Worm (Caenorhabditis elegans) whole organism, L3 larva: ENCODE results near the gene rsa-2.

Experiments used
- R02D3.7 ChIP-seq: fragments of 150-350 bp; optimal IDR thresholded peaks from 2 replicates; lab custom pipeline; 2014; ENCODE audit warnings: missing biosample characterization, missing genetic modification characterization
- ZK546.5 ChIP-seq: sonication (generic microtip); optimal IDR thresholded peaks from 2 replicates; lab custom pipeline; 2017; ENCODE audit warnings: missing biosample characterization, missing genetic modification characterization
- aly-2 ChIP-seq: fragments of 150-350 bp; optimal IDR thresholded peaks from 2 replicates; lab custom pipeline; 2014; ENCODE audit warnings: missing biosample characterization, missing genetic modification characterization
- ama-1 ChIP-seq: fragments of 150-350 bp; optimal IDR thresholded peaks from 2 replicates; lab custom pipeline; 2018
- ceh-16 ChIP-seq: sonication (generic microtip); optimal IDR thresholded peaks from 2 replicates; lab custom pipeline; 2017; ENCODE audit warnings: missing biosample characterization, missing genetic modification characterization
- ceh-28 ChIP-seq: fragments of 150-350 bp; optimal IDR thresholded peaks from 2 replicates; lab custom pipeline; 2014; ENCODE audit warnings: missing biosample characterization, missing genetic modification reagents, missing genetic modification characterization
- ceh-82 ChIP-seq: fragments of 150-350 bp; optimal IDR thresholded peaks from 2 replicates; lab custom pipeline; 2014; ENCODE audit warnings: missing biosample characterization, missing genetic modification characterization
- ceh-9 ChIP-seq: sonication (generic microtip); optimal IDR thresholded peaks from 2 replicates; lab custom pipeline; 2018; ENCODE audit warnings: missing biosample characterization, missing genetic modification characterization
- daf-12 ChIP-seq: fragments of 150-350 bp; optimal IDR thresholded peaks from 2 replicates; lab custom pipeline; 2014; ENCODE audit warnings: missing biosample characterization, missing genetic modification reagents, missing genetic modification characterization
- egl-27 ChIP-seq: sonication (generic microtip); optimal IDR thresholded peaks from 4 replicates; lab custom pipeline; 2017; ENCODE audit warnings: missing biosample characterization, missing genetic modification reagents, missing genetic modification characterization
- egl-5 ChIP-seq: fragments of 150-350 bp; optimal IDR thresholded peaks from 2 replicates; lab custom pipeline; 2017; ENCODE audit warnings: missing biosample characterization, missing genetic modification reagents, missing genetic modification characterization, inconsistent platforms
- elt-1 ChIP-seq: fragments of 150-350 bp; optimal IDR thresholded peaks from 2 replicates; lab custom pipeline; 2014; ENCODE audit warnings: missing biosample characterization, missing genetic modification characterization
- elt-2 ChIP-seq: sonication (generic microtip); optimal IDR thresholded peaks from 2 replicates; lab custom pipeline; 2016; ENCODE audit warnings: missing genetic modification reagents, mild to moderate bottlenecking, missing genetic modification characterization, missing compliant biosample characterization
- elt-3 ChIP-seq, 3 experiments: fragments of 150-350 bp in 1 of 3; sonication (generic microtip) in 2 of 3; optimal IDR thresholded peaks; 2 replicates in 2 of 3; 4 replicates in 1 of 3; lab custom pipeline; 2014 to 2017; ENCODE audit warnings: missing biosample characterization in 3 of 3, missing genetic modification characterization in 3 of 3
- eor-1 ChIP-seq, 2 experiments: fragments of 150-350 bp; optimal IDR thresholded peaks; 2 replicates each; lab custom pipeline; 2014 to 2018; ENCODE audit warnings: missing biosample characterization in 2 of 2, missing genetic modification characterization in 2 of 2
- fkh-10 ChIP-seq: sonication (generic microtip); optimal IDR thresholded peaks from 2 replicates; lab custom pipeline; 2017; ENCODE audit warnings: missing biosample characterization, missing genetic modification reagents, missing genetic modification characterization
- fkh-2 ChIP-seq: fragments of 150-350 bp; optimal IDR thresholded peaks from 2 replicates; lab custom pipeline; 2014; ENCODE audit warnings: missing biosample characterization, missing genetic modification reagents, missing genetic modification characterization
- fos-1 ChIP-seq: fragments of 150-350 bp; optimal IDR thresholded peaks from 2 replicates; lab custom pipeline; 2014; ENCODE audit warnings: missing biosample characterization, missing genetic modification characterization
- hmg-11 ChIP-seq: sonication (generic microtip); optimal IDR thresholded peaks from 2 replicates; lab custom pipeline; 2016; ENCODE audit warnings: missing genetic modification characterization, missing compliant biosample characterization
- jun-1 ChIP-seq: fragments of 150-350 bp; optimal IDR thresholded peaks from 2 replicates; lab custom pipeline; 2014; ENCODE audit warnings: missing biosample characterization, missing genetic modification reagents, missing genetic modification characterization
- lin-15B ChIP-seq: fragments of 150-350 bp; optimal IDR thresholded peaks from 2 replicates; lab custom pipeline; 2014; ENCODE audit warnings: missing biosample characterization, missing genetic modification characterization
- lin-39 ChIP-seq: fragments of 150-350 bp; optimal IDR thresholded peaks from 2 replicates; lab custom pipeline; 2018; ENCODE audit warnings: missing biosample characterization, missing genetic modification reagents, missing genetic modification characterization
- lsy-12 ChIP-seq: sonication (generic microtip); optimal IDR thresholded peaks from 2 replicates; lab custom pipeline; 2016; ENCODE audit warnings: mild to moderate bottlenecking, missing genetic modification characterization, missing compliant biosample characterization
- mdl-1 ChIP-seq: fragments of 150-350 bp; optimal IDR thresholded peaks from 2 replicates; lab custom pipeline; 2014; ENCODE audit warnings: missing biosample characterization, missing genetic modification characterization
- nfya-1 ChIP-seq: sonication (generic microtip); optimal IDR thresholded peaks from 2 replicates; lab custom pipeline; 2017; ENCODE audit warnings: missing genetic modification characterization, mild to moderate bottlenecking, missing compliant biosample characterization, antibody characterized with exemption, moderate library complexity; ENCODE audit not compliant: insufficient read depth
- nhr-11 ChIP-seq: fragments of 150-350 bp; optimal IDR thresholded peaks from 2 replicates; lab custom pipeline; 2014; ENCODE audit warnings: missing biosample characterization, missing genetic modification characterization
- nhr-12 ChIP-seq: fragments of 150-350 bp; optimal IDR thresholded peaks from 2 replicates; lab custom pipeline; 2014; ENCODE audit warnings: missing biosample characterization, missing genetic modification characterization
- nhr-237 ChIP-seq: fragments of 150-350 bp; optimal IDR thresholded peaks from 2 replicates; lab custom pipeline; 2014; ENCODE audit warnings: missing biosample characterization, missing genetic modification characterization
- nhr-25 ChIP-seq: sonication (generic microtip); optimal IDR thresholded peaks from 2 replicates; lab custom pipeline; 2017; ENCODE audit warnings: missing biosample characterization, missing genetic modification characterization
- nhr-28 ChIP-seq: fragments of 150-350 bp; optimal IDR thresholded peaks from 2 replicates; lab custom pipeline; 2014; ENCODE audit warnings: missing biosample characterization, missing genetic modification characterization
- nhr-43 ChIP-seq: sonication (generic microtip); optimal IDR thresholded peaks from 2 replicates; lab custom pipeline; 2016; ENCODE audit warnings: mild to moderate bottlenecking, missing genetic modification characterization, missing compliant biosample characterization; ENCODE audit not compliant: poor library complexity, severe bottlenecking
- nhr-67 ChIP-seq: fragments of 150-350 bp; optimal IDR thresholded peaks from 2 replicates; lab custom pipeline; 2014; ENCODE audit warnings: missing biosample characterization, missing genetic modification characterization
- nhr-77 ChIP-seq: fragments of 150-350 bp; optimal IDR thresholded peaks from 2 replicates; lab custom pipeline; 2014; ENCODE audit warnings: missing biosample characterization, missing genetic modification characterization
- pha-4 ChIP-seq: fragments of 150-350 bp; optimal IDR thresholded peaks from 2 replicates; lab custom pipeline; 2014; ENCODE audit warnings: missing biosample characterization, missing genetic modification reagents, missing genetic modification characterization
- pqm-1 ChIP-seq: fragments of 150-350 bp; optimal IDR thresholded peaks from 2 replicates; lab custom pipeline; 2017; ENCODE audit warnings: missing biosample characterization, missing genetic modification characterization, inconsistent platforms
- sea-2 ChIP-seq: fragments of 150-350 bp; sonication (generic microtip); optimal IDR thresholded peaks from 4 replicates; lab custom pipeline; 2014; ENCODE audit warnings: missing biosample characterization, missing genetic modification reagents, missing genetic modification characterization
- skn-1 ChIP-seq: fragments of 150-350 bp; optimal IDR thresholded peaks from 2 replicates; lab custom pipeline; 2014; ENCODE audit warnings: missing biosample characterization, missing genetic modification characterization
- snpc-4 ChIP-seq: fragments of 150-350 bp; optimal IDR thresholded peaks from 2 replicates; lab custom pipeline; 2014; ENCODE audit warnings: missing biosample characterization, missing genetic modification characterization
- unc-39 ChIP-seq: sonication (generic microtip); optimal IDR thresholded peaks from 4 replicates; lab custom pipeline; 2017; ENCODE audit warnings: missing biosample characterization, missing genetic modification characterization
- unc-62 ChIP-seq: fragments of 150-350 bp; sonication (generic microtip); optimal IDR thresholded peaks from 4 replicates; lab custom pipeline; 2014; ENCODE audit warnings: missing biosample characterization, missing genetic modification reagents, missing genetic modification characterization
- ztf-4 ChIP-seq: fragments of 150-350 bp; optimal IDR thresholded peaks from 2 replicates; lab custom pipeline; 2014; ENCODE audit warnings: missing biosample characterization, missing genetic modification characterization

rsa-2 gene

DNA sequence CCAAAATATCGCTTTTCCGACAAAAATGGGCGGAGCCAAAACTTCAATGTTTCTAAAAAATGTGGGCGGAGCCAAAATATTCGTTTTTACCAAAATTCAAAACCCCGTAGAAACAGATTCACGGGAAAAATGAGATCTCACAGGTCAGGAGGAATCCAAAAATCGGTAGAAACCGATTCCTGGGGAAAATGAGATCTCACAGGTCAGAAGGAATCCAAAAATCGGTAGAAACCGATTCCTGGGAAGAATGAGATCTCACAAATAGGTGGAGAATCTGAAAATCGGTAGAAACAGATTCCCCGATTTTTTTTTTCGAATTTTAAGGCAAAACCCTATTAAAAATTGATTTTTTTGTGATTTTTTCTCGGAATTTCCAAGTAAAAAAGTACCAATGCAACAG, 30.2 kb downstream of the rsa-2 start:
- no peak for TF ChIP-seq eor-1 (tag; optimal IDR thresholded peaks at IDR 0.05; lab: Kevin White, UChicago)
- no peak for TF ChIP-seq nhr-237 (tag; lab: Kevin White, UChicago)
- no peak for TF ChIP-seq ztf-4 (tag; lab: Kevin White, UChicago)
- no peak for TF ChIP-seq nhr-25 (tag; lab: Kevin White, UChicago)
- TF ChIP-seq nhr-28 (tag; lab: Kevin White, UChicago), result no peak
- TF ChIP-seq lin-39, result no peak
- TF ChIP-seq unc-62 (GFP tag; lab: Kevin White, UChicago), result no peak
- TF ChIP-seq nfya-1 (tag; lab: Kevin White, UChicago), result no peak
- TF ChIP-seq nhr-43, result no peak
- no peak for TF ChIP-seq pqm-1
- TF ChIP-seq aly-2 (tag; lab: Kevin White, UChicago), result no peak
- TF ChIP-seq ceh-82 (tag; lab: Kevin White, UChicago), result no peak
- no peak for TF ChIP-seq pha-4 (tag; lab: Kevin White, UChicago)

- no peak for TF ChIP-seq elt-3 (tag; optimal IDR thresholded peaks at IDR 0.05; lab: Kevin White, UChicago)
- peak; percentile 81 for TF ChIP-seq nfya-1 (tag; lab: Kevin White, UChicago)
Observed at ce11 chrIII:11095687-11096086, 32.4 kb downstream of the rsa-2 start.

DNA sequence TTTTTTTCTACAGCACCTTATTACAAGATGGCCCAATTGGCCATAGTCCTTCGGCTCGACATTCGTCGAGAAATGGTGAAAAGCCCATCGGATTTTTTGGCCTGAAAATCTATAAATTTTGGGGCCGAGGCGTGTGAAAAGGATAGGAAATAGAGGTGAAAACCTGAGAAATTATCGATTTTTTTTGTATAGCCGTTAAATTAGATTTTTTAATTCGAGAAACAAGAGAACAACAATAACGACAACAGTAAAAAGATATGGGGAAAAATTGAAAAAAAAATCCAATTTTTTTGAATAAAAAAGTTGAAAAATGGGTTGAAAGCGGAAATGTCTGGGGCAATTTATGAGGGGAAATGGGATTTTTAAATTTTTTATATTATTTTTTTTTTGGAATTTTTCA, 36.6 kb downstream of the rsa-2 start, which contains the start of gene hmt-1:
Gene hmt-1, minus strand, starts transcription at position 101 of the 400 bp plus-strand sequence.
- TF ChIP-seq egl-5 (tag; lab: Kevin White, UChicago) (no peak), lsy-12 (tag; lab: Kevin White, UChicago) (no peak), lin-15B (tag; lab: Kevin White, UChicago) (no peak), ceh-28 (tag; lab: Kevin White, UChicago) (no peak), mdl-1 (tag; lab: Kevin White, UChicago) (no peak), ztf-4 (tag; lab: Kevin White, UChicago) (no peak), elt-2 (tag; lab: Kevin White, UChicago) (no peak), pha-4 (tag; lab: Kevin White, UChicago) (no peak), hmg-11 (tag; lab: Kevin White, UChicago) (no peak), elt-1 (no peak), pqm-1 (no peak), ceh-16 (no peak), nhr-67 (tag; lab: Kevin White, UChicago) (no peak), nfya-1 (tag; lab: Kevin White, UChicago) (no peak), snpc-4 (tag; lab: Kevin White, UChicago) (no peak), eor-1 (tag; optimal IDR thresholded peaks at IDR 0.05; lab: Kevin White, UChicago) (no peak), fkh-2 (tag; lab: Kevin White, UChicago) (no peak), nhr-77 (tag; lab: Kevin White, UChicago) (no peak), ceh-9 (tag; lab: Kevin White, UChicago) (no peak)

ce11 chrIII:11101246-11101645, 38.0 kb downstream of the rsa-2 start:
- TF ChIP-seq sea-2 (no peak), hmg-11 (tag; lab: Kevin White, UChicago) (peak; percentile 17)

DNA sequence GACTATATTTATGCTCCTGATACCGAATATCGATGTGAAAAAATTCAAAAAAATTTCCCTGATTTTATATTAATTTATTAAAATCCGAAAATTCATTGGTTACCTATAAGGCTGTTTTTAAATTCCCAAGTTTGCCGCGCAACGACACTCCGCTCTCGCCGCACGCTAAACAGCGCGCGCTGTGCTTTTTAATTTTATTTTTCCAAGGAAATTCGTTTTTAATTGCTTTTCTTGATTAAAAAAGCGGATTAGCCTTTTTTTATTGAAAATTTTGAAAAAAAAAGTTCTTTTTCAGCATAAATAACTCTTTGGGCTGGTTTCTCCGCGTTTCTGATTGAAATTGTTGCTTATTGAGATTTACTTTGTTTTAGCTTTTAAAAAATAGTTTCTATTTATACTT, 44.0 kb downstream of the rsa-2 start:
- TF ChIP-seq ceh-16 (no peak), hmg-11 (tag; lab: Kevin White, UChicago) (no peak), fkh-10 (no peak)

DNA sequence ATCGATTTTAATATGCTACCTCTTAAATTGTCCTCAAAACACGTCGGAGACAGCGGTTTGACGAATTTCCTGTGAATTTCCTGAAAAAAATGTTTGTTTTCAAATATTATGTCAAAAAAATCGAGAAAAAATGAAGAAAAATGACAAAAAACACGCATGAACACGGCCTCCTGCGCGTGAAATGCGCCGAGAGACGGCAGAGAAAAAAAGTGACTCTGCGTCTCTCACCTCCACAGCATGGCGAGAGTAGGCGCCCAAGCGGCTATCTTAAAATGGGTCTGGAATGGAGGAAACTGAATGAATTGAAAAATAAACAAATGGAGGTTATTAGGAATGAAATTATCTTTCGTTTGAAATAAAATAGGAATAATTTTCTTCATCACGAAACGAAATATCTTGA, 47.5 kb downstream of the rsa-2 start:
- TF ChIP-seq skn-1 (tag; lab: Kevin White, UChicago), result no peak
- no peak for TF ChIP-seq unc-39 (tag; lab: Kevin White, UChicago)
- TF ChIP-seq sea-2, result no peak
- TF ChIP-seq egl-27 (tag; lab: Kevin White, UChicago), result no peak
- TF ChIP-seq nfya-1 (tag; lab: Kevin White, UChicago), result peak; percentile 51
- no peak for TF ChIP-seq egl-5 (tag; lab: Kevin White, UChicago)
- no peak for TF ChIP-seq elt-1
- TF ChIP-seq nhr-237 (tag; lab: Kevin White, UChicago), result no peak
- peak; percentile 40 for TF ChIP-seq R02D3.7 (tag; lab: Kevin White, UChicago)
- TF ChIP-seq pha-4 (tag; lab: Kevin White, UChicago), result peak; percentile 45
- peak; percentile 18 for TF ChIP-seq lin-39
- TF ChIP-seq fos-1 (tag; lab: Kevin White, UChicago), result no peak
- peak; percentile 25 for TF ChIP-seq nhr-25 (tag; lab: Kevin White, UChicago)
- no peak for TF ChIP-seq mdl-1 (tag; lab: Kevin White, UChicago)
- TF ChIP-seq nhr-77 (tag; lab: Kevin White, UChicago), result peak; percentile 57
- TF ChIP-seq aly-2 (tag; lab: Kevin White, UChicago), result no peak
- TF ChIP-seq ZK546.5 (tag; lab: Kevin White, UChicago), result no peak
- TF ChIP-seq ama-1 (lab: Kevin White, UChicago), result no peak
- no peak for TF ChIP-seq nhr-12 (tag; lab: Kevin White, UChicago)
- TF ChIP-seq pqm-1, result no peak
- no peak for TF ChIP-seq ceh-9 (tag; lab: Kevin White, UChicago)
- no peak for TF ChIP-seq nhr-28 (tag; lab: Kevin White, UChicago)
- TF ChIP-seq ceh-82 (tag; lab: Kevin White, UChicago), result peak; percentile 21
- peak; percentile 37 for TF ChIP-seq jun-1 (tag; lab: Kevin White, UChicago)
- no peak for TF ChIP-seq nhr-11
- TF ChIP-seq daf-12 (tag; lab: Kevin White, UChicago), result no peak
- TF ChIP-seq ztf-4 (tag; lab: Kevin White, UChicago), result no peak
- TF ChIP-seq eor-1 (tag; optimal IDR thresholded peaks at IDR 0.05; lab: Kevin White, UChicago), result no peak
- peak; percentile 67 for TF ChIP-seq hmg-11 (tag; lab: Kevin White, UChicago)
